Worm (Caenorhabditis elegans): ENCODE results near the gene ZK892.5.

DNA sequence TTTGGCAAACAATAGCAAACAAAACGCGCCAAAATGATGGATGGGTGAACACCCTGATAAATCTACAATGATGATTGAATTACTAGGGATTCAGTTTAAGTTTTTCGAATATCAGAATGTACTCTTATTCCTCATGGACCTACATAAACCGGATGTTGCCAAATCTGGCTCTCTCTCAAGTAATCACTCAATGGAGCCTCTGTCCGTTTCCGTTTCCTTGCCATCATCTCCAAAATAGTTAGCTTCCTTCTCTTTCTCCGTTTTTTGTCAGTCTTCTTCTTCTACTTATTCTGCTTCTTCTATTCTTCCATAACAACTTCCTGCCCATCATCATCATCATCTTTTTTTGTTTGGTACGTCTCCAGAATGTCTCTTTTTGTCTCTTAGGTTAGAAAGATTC lies 42.7 kb upstream of the ZK892.5 start:
- TF ChIP-seq flt-1 (GFP tag; IDR thresholded peaks at IDR 0.05) (no peak), tab-1 (GFP tag; IDR thresholded peaks at IDR 0.05) (no peak), ref-1 (GFP tag; conservative IDR thresholded peaks at IDR 0.05) (no peak), ztf-29 (GFP tag; IDR thresholded peaks at IDR 0.05) (no peak), T22C8.4 (GFP tag; IDR thresholded peaks at IDR 0.05) (no peak), med-1 (GFP tag; optimal IDR thresholded peaks at IDR 0.05; ENCODE audit: insufficient read depth) (no peak), cog-1 (tag; optimal IDR thresholded peaks at IDR 0.05) (no peak), klf-2 (GFP tag; conservative IDR thresholded peaks at IDR 0.05) (no peak)

Data from whole organism, midembryonic.